Fruit fly (Drosophila melanogaster) Kc167 (cell line): ENCODE measurements around the gene CG43680.

Experiments
- Sin3A ChIP-seq: fragments of >200 bp; optimal IDR thresholded peaks from 2 replicates; lab custom pipeline; 2018; ENCODE audit warnings: missing external identifiers
- h ChIP-seq: fragments of >200 bp; optimal IDR thresholded peaks from 3 replicates; lab custom pipeline; 2018; ENCODE audit warnings: missing external identifiers
- psq ChIP-seq: fragments of >200 bp; optimal IDR thresholded peaks from 2 replicates; lab custom pipeline; 2017; ENCODE audit warnings: missing external identifiers

DNA sequence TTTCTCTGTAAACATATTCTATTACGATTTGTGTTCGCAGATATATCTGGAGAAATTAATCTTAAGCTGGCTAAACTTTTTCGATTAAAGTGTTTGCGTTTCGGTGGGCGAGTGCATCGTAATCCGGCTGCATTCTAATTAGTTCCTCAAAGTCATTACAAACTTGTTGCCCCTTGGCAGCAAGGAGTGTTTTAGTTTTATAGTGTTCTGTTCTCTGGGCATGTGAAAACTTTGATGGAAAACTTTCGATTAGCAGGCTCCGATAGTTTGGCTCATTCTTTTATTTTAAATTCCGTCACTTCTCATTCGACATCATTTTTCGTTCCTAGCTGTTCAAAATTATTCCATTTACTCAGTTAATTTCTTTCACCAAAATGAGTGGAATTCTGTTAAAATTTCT, 30.0 kb downstream of the CG43680 start, which contains the start of gene CG32148:
- TF ChIP-seq psq (lab: Kevin White, UChicago) (no peak), Sin3A (lab: Kevin White, UChicago) (no peak), h (lab: Kevin White, UChicago) (no peak)
